Fruit fly (Drosophila melanogaster) whole organism, embryonic: ENCODE measurements around the gene CG14903.

Experiments
- CG12769 ChIP-seq: fragments of 200-800 bp; sonication (Bioruptor generic); optimal IDR thresholded peaks from 2 replicates; lab custom pipeline; 2019; ENCODE audit warnings: missing biosample characterization, mild to moderate bottlenecking, missing genetic modification characterization, moderate library complexity
- CG17361 ChIP-seq: fragments of 200-800 bp; sonication (Bioruptor generic); IDR thresholded peaks from 3 replicates; pipeline ENCODE4 v1.3.6; 2022; ENCODE audit warnings: missing biosample characterization, missing genetic modification characterization
- HLH54F ChIP-seq: fragments of 200-800 bp; sonication (Bioruptor generic); optimal IDR thresholded peaks from 3 replicates; lab custom pipeline; 2016; ENCODE audit warnings: missing biosample characterization, missing genetic modification characterization
- Hr78 ChIP-seq, 2 experiments: fragments of 200-800 bp in 1 of 2; fragments of >200 bp in 1 of 2; sonication (Bioruptor generic) in 1 of 2; optimal IDR thresholded peaks; 2 replicates each; lab custom pipeline; 2017 to 2019; ENCODE audit warnings: missing biosample characterization in 2 of 2, missing genetic modification characterization in 2 of 2, mild to moderate bottlenecking in 1 of 2, moderate library complexity in 1 of 2
- PHDP ChIP-seq: fragments of 200-800 bp; sonication (Bioruptor generic); optimal IDR thresholded peaks from 3 replicates; lab custom pipeline; 2018; ENCODE audit warnings: missing biosample characterization, mild to moderate bottlenecking, missing genetic modification characterization, moderate library complexity
- dm ChIP-seq: fragments of 200-800 bp; sonication (Bioruptor generic); optimal IDR thresholded peaks from 3 replicates; lab custom pipeline; 2016; ENCODE audit warnings: missing biosample characterization, missing genetic modification characterization
- gce ChIP-seq: fragments of 200-800 bp; sonication (Bioruptor generic); IDR thresholded peaks from 3 replicates; pipeline ENCODE4 v1.3.6; 2022; ENCODE audit warnings: missing biosample characterization, missing genetic modification characterization
- h ChIP-seq: fragments of >200 bp; optimal IDR thresholded peaks from 2 replicates; lab custom pipeline; 2017
- peb ChIP-seq: fragments of 200-800 bp; sonication (Bioruptor generic); IDR thresholded peaks from 2 replicates; pipeline ENCODE4 v1.3.6; 2022; ENCODE audit warnings: missing biosample characterization, missing genetic modification characterization
- slou ChIP-seq: fragments of 200-800 bp; sonication (Bioruptor generic); optimal IDR thresholded peaks from 3 replicates; lab custom pipeline; 2016; ENCODE audit warnings: missing biosample characterization, missing genetic modification characterization

- TF ChIP-seq gce (GFP tag; lab: Robert Waterston, UW) (no peak), Hr78 (GFP tag; optimal IDR thresholded peaks at IDR 0.05; lab: Kevin White, UChicago) (no peak), HLH54F (GFP tag; lab: Kevin White, UChicago) (no peak), h (lab: Kevin White, UChicago) (no peak), slou (GFP tag; lab: Kevin White, UChicago) (no peak), PHDP (no peak), dm (GFP tag; lab: Kevin White, UChicago) (peak; percentile 41), CG17361 (GFP tag; lab: Robert Waterston, UW) (no peak), peb (GFP tag; lab: Robert Waterston, UW) (no peak), CG12769 (tag; lab: Kevin White, UChicago) (no peak)
Observed at dm6 chr3R:16614241-16614640, 40.7 kb upstream of the CG14903 start, which contains the start of gene CG10340.
